Fruit fly (Drosophila melanogaster) whole organism, embryonic: ENCODE data around the gene rempA.

Experiments used
- Aef1 ChIP-seq: fragments of 200-800 bp; sonication (Bioruptor generic); IDR thresholded peaks from 3 replicates; pipeline ENCODE4 v1.3.6; 2022; ENCODE audit warnings: missing biosample characterization, missing genetic modification characterization
- Bgb ChIP-seq: fragments of 200-800 bp; sonication (Bioruptor generic); IDR thresholded peaks from 2 replicates; pipeline ENCODE4 v1.3.6; 2022; ENCODE audit warnings: missing biosample characterization, missing genetic modification characterization; ENCODE audit not compliant: partially characterized antibody
- C15 ChIP-seq: fragments of 200-800 bp; sonication (Bioruptor generic); IDR thresholded peaks from 3 replicates; pipeline ENCODE4 v1.3.6; 2022; ENCODE audit warnings: missing biosample characterization, missing genetic modification characterization
- CG10147 ChIP-seq: fragments of 200-800 bp; sonication (Bioruptor generic); optimal IDR thresholded peaks from 2 replicates; lab custom pipeline; 2019; ENCODE audit warnings: missing biosample characterization, mild to moderate bottlenecking, missing genetic modification characterization, moderate library complexity
- CG1024 ChIP-seq: fragments of 200-800 bp; sonication (Bioruptor generic); IDR thresholded peaks from 2 replicates; pipeline ENCODE4 v1.3.6; 2022; ENCODE audit warnings: missing biosample characterization, missing genetic modification characterization
- CG10267 ChIP-seq: fragments of 200-800 bp; sonication (Bioruptor generic); optimal IDR thresholded peaks from 2 replicates; lab custom pipeline; 2018; ENCODE audit warnings: missing biosample characterization, mild to moderate bottlenecking, missing genetic modification characterization, moderate library complexity
- CG10321 ChIP-seq: fragments of 200-800 bp; sonication (Bioruptor generic); IDR thresholded peaks from 2 replicates; pipeline ENCODE4 v1.3.6; 2022; ENCODE audit warnings: missing biosample characterization, missing genetic modification characterization
- CG10565 ChIP-seq: fragments of 200-800 bp; sonication (Bioruptor generic); optimal IDR thresholded peaks from 3 replicates; lab custom pipeline; 2016; ENCODE audit warnings: missing biosample characterization, mild to moderate bottlenecking, missing genetic modification characterization
- CG12155 ChIP-seq: fragments of 200-800 bp; sonication (Bioruptor generic); optimal IDR thresholded peaks from 3 replicates; lab custom pipeline; 2016; ENCODE audit warnings: missing biosample characterization, missing genetic modification characterization
- CG12219 ChIP-seq: fragments of 200-800 bp; sonication (Bioruptor generic); optimal IDR thresholded peaks from 3 replicates; lab custom pipeline; 2018; ENCODE audit warnings: missing biosample characterization, mild to moderate bottlenecking, missing genetic modification characterization
- CG12769 ChIP-seq: fragments of 200-800 bp; sonication (Bioruptor generic); optimal IDR thresholded peaks from 2 replicates; lab custom pipeline; 2019; ENCODE audit warnings: missing biosample characterization, mild to moderate bottlenecking, missing genetic modification characterization, moderate library complexity
- CG13123 ChIP-seq: fragments of 200-800 bp; sonication (Bioruptor generic); optimal IDR thresholded peaks from 2 replicates; lab custom pipeline; 2016; ENCODE audit warnings: missing biosample characterization, missing genetic modification characterization
- CG30431 ChIP-seq: fragments of 200-800 bp; sonication (Bioruptor generic); optimal IDR thresholded peaks from 2 replicates; lab custom pipeline; 2017; ENCODE audit warnings: missing biosample characterization, missing genetic modification characterization
- CG31224 ChIP-seq: fragments of 200-800 bp; sonication (Bioruptor generic); IDR thresholded peaks from 2 replicates; pipeline ENCODE4 v1.3.6; 2022; ENCODE audit warnings: missing biosample characterization, missing genetic modification characterization
- CG33213 ChIP-seq: fragments of 200-800 bp; sonication (Bioruptor generic); optimal IDR thresholded peaks from 3 replicates; lab custom pipeline; 2016; ENCODE audit warnings: missing biosample characterization, missing genetic modification characterization
- CG34376 ChIP-seq: fragments of 200-800 bp; sonication (Bioruptor generic); optimal IDR thresholded peaks from 2 replicates; lab custom pipeline; 2018; ENCODE audit warnings: missing biosample characterization, mild to moderate bottlenecking, missing genetic modification characterization
- CG3726 ChIP-seq: fragments of 200-800 bp; sonication (Bioruptor generic); IDR thresholded peaks from 3 replicates; pipeline ENCODE4, ENCODE4 v1.3.6; 2022; ENCODE audit warnings: missing biosample characterization, missing genetic modification characterization
- CG5180 ChIP-seq: fragments of 200-800 bp; sonication (Bioruptor generic); optimal IDR thresholded peaks from 3 replicates; lab custom pipeline; 2017; ENCODE audit warnings: missing biosample characterization, missing genetic modification characterization, mild to moderate bottlenecking, moderate library complexity, missing genetic modification reagents
- CG6689 ChIP-seq: fragments of 200-800 bp; sonication (Bioruptor generic); IDR thresholded peaks from 2 replicates; pipeline ENCODE4 v1.3.6; 2022; ENCODE audit warnings: missing biosample characterization, missing genetic modification characterization
- CG6854 ChIP-seq: fragments of 200-800 bp; sonication (Bioruptor generic); optimal IDR thresholded peaks from 3 replicates; lab custom pipeline; 2017; ENCODE audit warnings: missing biosample characterization, mild to moderate bottlenecking, missing genetic modification characterization
- CG7745 ChIP-seq: fragments of 200-800 bp; sonication (Bioruptor generic); optimal IDR thresholded peaks from 2 replicates; lab custom pipeline; 2018; ENCODE audit warnings: missing biosample characterization, mild to moderate bottlenecking, missing genetic modification characterization, moderate library complexity
- CG9797 ChIP-seq: fragments of 200-800 bp; sonication (Bioruptor generic); optimal IDR thresholded peaks from 3 replicates; lab custom pipeline; 2018; ENCODE audit warnings: missing biosample characterization, mild to moderate bottlenecking, missing genetic modification characterization
- CG9817 ChIP-seq: fragments of 200-800 bp; sonication (Bioruptor generic); optimal IDR thresholded peaks from 2 replicates; lab custom pipeline; 2018; ENCODE audit warnings: missing biosample characterization, mild to moderate bottlenecking, missing genetic modification characterization, moderate library complexity
- Chrac-16 ChIP-seq: fragments of 200-800 bp; sonication (Bioruptor generic); optimal IDR thresholded peaks from 3 replicates; lab custom pipeline; 2016; ENCODE audit warnings: missing biosample characterization, missing genetic modification characterization
- CrebB ChIP-seq: fragments of 200-800 bp; sonication (Bioruptor generic); optimal IDR thresholded peaks from 3 replicates; lab custom pipeline; 2018; ENCODE audit warnings: missing biosample characterization, mild to moderate bottlenecking, missing genetic modification characterization
- Dek ChIP-seq: fragments of 200-800 bp; sonication (Bioruptor generic); optimal IDR thresholded peaks from 3 replicates; lab custom pipeline; 2019; ENCODE audit warnings: missing biosample characterization, mild to moderate bottlenecking, missing genetic modification characterization, moderate library complexity
- Hr78 ChIP-seq, 2 experiments: fragments of 200-800 bp in 1 of 2; fragments of >200 bp in 1 of 2; sonication (Bioruptor generic) in 1 of 2; optimal IDR thresholded peaks; 2 replicates each; lab custom pipeline; 2017 to 2019; ENCODE audit warnings: missing biosample characterization in 2 of 2, missing genetic modification characterization in 2 of 2, mild to moderate bottlenecking in 1 of 2, moderate library complexity in 1 of 2
- Med ChIP-seq: fragments of 200-800 bp; sonication (Bioruptor generic); peaks from one replicate; lab custom pipeline; 2016; ENCODE audit warnings: missing biosample characterization, missing genetic modification characterization, mild to moderate bottlenecking, inconsistent platforms, moderate library complexity
- NC2α ChIP-seq: fragments of 200-800 bp; sonication (Bioruptor generic); optimal IDR thresholded peaks from 2 replicates; lab custom pipeline; 2016; ENCODE audit warnings: missing biosample characterization, missing genetic modification characterization
- Oaz ChIP-seq: fragments of 200-800 bp; sonication (Bioruptor generic); IDR thresholded peaks from 2 replicates; pipeline ENCODE4 v1.3.6; 2022; ENCODE audit warnings: missing biosample characterization, missing genetic modification characterization
- Poxn ChIP-seq: fragments of 200-800 bp; sonication (Bioruptor generic); IDR thresholded peaks from 2 replicates; pipeline ENCODE4 v1.3.6; 2022; ENCODE audit warnings: missing biosample characterization, missing genetic modification characterization
- Six4 ChIP-seq: fragments of 200-800 bp; sonication (Bioruptor generic); optimal IDR thresholded peaks from 2 replicates; lab custom pipeline; 2016; ENCODE audit warnings: missing biosample characterization, missing genetic modification characterization
- YL-1 ChIP-seq: fragments of 200-800 bp; sonication (Bioruptor generic); optimal IDR thresholded peaks from 3 replicates; lab custom pipeline; 2017; ENCODE audit warnings: missing biosample characterization, mild to moderate bottlenecking, missing genetic modification characterization
- amos ChIP-seq: fragments of 200-800 bp; sonication (Bioruptor generic); IDR thresholded peaks from 2 replicates; pipeline ENCODE4 v1.3.6; 2022; ENCODE audit warnings: missing biosample characterization, missing genetic modification characterization; ENCODE audit not compliant: partially characterized antibody
- ase ChIP-seq: fragments of 200-800 bp; sonication (Bioruptor generic); IDR thresholded peaks from 3 replicates; pipeline ENCODE4 v1.3.6; 2022; ENCODE audit warnings: missing biosample characterization, missing genetic modification characterization
- ato ChIP-seq: fragments of 200-800 bp; sonication (Bioruptor generic); IDR thresholded peaks from 2 replicates; pipeline ENCODE4 v1.3.6; 2022; ENCODE audit warnings: missing biosample characterization, missing genetic modification characterization; ENCODE audit not compliant: partially characterized antibody
- btn ChIP-seq: fragments of 200-800 bp; sonication (Bioruptor generic); optimal IDR thresholded peaks from 2 replicates; lab custom pipeline; 2016; ENCODE audit warnings: missing biosample characterization, missing genetic modification characterization
- cato ChIP-seq: fragments of 200-800 bp; sonication (Bioruptor generic); optimal IDR thresholded peaks from 2 replicates; lab custom pipeline; 2016; ENCODE audit warnings: missing biosample characterization, missing genetic modification characterization, borderline replicate concordance
- ftz-f1 ChIP-seq: fragments of 200-800 bp; sonication (Bioruptor generic); optimal IDR thresholded peaks from 2 replicates; lab custom pipeline; 2016; ENCODE audit warnings: missing biosample characterization, missing genetic modification characterization
- gsb ChIP-seq: fragments of 200-800 bp; sonication (Bioruptor generic); IDR thresholded peaks from 2 replicates; pipeline ENCODE4 v1.3.6; 2022; ENCODE audit warnings: missing biosample characterization, missing genetic modification characterization
- hkb ChIP-seq, 2 experiments: fragments of 200-800 bp in 1 of 2; fragments of >200 bp in 1 of 2; sonication (Bioruptor generic) in 1 of 2; IDR thresholded peaks in 1 of 2; optimal IDR thresholded peaks in 1 of 2; 2 replicates each; pipeline versions ENCODE4 v1.3.6 to Lab custom; 2017 to 2022; ENCODE audit warnings: missing biosample characterization in 1 of 2, missing genetic modification characterization in 1 of 2
- ken ChIP-seq: fragments of 200-800 bp; sonication (Bioruptor generic); IDR thresholded peaks from 3 replicates; pipeline ENCODE4 v1.3.6; 2022; ENCODE audit warnings: missing biosample characterization, missing genetic modification characterization
- lilli ChIP-seq: fragments of 200-800 bp; sonication (Bioruptor generic); optimal IDR thresholded peaks from 3 replicates; lab custom pipeline; 2016; ENCODE audit warnings: missing biosample characterization, missing genetic modification characterization
- maf-S ChIP-seq: fragments of 200-800 bp; sonication (Bioruptor generic); optimal IDR thresholded peaks from 2 replicates; lab custom pipeline; 2016; ENCODE audit warnings: missing biosample characterization, missing genetic modification characterization
- pb ChIP-seq: fragments of 200-800 bp; sonication (Bioruptor generic); optimal IDR thresholded peaks from 3 replicates; lab custom pipeline; 2016; ENCODE audit warnings: missing biosample characterization, missing genetic modification characterization
- pnt ChIP-seq: fragments of 200-800 bp; sonication (Bioruptor generic); optimal IDR thresholded peaks from 3 replicates; lab custom pipeline; 2016; ENCODE audit warnings: missing biosample characterization, missing genetic modification characterization
- ro ChIP-seq: fragments of 200-800 bp; sonication (Bioruptor generic); IDR thresholded peaks from 2 replicates; pipeline ENCODE4 v1.3.6; 2022; ENCODE audit warnings: missing biosample characterization, missing genetic modification characterization
- row ChIP-seq: fragments of 200-800 bp; sonication (Bioruptor generic); IDR thresholded peaks from 3 replicates; pipeline ENCODE4 v1.3.6; 2022; ENCODE audit warnings: missing biosample characterization, missing genetic modification characterization
- sens-2 ChIP-seq: fragments of 200-800 bp; sonication (Bioruptor generic); IDR thresholded peaks from 2 replicates; pipeline ENCODE4 v1.3.6; 2022; ENCODE audit warnings: missing biosample characterization, missing genetic modification characterization
- sqz ChIP-seq: fragments of 200-800 bp; sonication (Bioruptor generic); optimal IDR thresholded peaks from 3 replicates; lab custom pipeline; 2018; ENCODE audit warnings: missing biosample characterization, mild to moderate bottlenecking, missing genetic modification characterization
- z ChIP-seq: fragments of 200-800 bp; sonication (Bioruptor generic); IDR thresholded peaks from 3 replicates; pipeline ENCODE4 v1.3.6; 2022; ENCODE audit warnings: missing biosample characterization, missing genetic modification characterization

Gene rempA

DNA sequence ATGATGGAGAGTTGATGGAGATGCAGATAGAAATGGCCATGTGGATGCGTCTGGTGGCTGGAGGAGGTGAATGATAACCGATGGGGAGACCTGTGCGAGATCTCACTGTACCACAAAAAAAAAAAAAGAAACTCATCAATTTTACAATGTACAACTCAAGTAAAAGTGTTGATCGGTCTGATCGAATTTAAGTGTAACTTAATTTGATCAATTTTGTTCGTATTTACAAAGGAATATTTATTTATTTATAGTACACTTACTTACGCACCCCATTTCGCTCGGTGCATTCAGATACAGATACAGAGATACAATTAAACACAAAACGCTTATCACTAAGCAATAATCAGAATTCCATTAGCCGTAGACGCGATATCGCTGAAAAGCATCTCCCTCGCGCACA is 37.4 kb downstream of the rempA start (continued):
- no peak for TF ChIP-seq sqz (GFP tag; lab: Kevin White, UChicago)
- TF ChIP-seq lilli (GFP tag; lab: Kevin White, UChicago) = no peak
- TF ChIP-seq Med (GFP tag; lab: Kevin White, UChicago) = peak; percentile 16
- TF ChIP-seq CG3726 (GFP tag; lab: Robert Waterston, UW) = peak; percentile 42; the same call in 1 of the 3 replicates
- TF ChIP-seq Aef1 = no peak; the same call in 2 of the 3 replicates
- TF ChIP-seq CG6689 = peak; percentile 70
- no peak for TF ChIP-seq CG7745
- no peak for TF ChIP-seq amos (GFP tag; lab: Robert Waterston, UW)
- TF ChIP-seq maf-S (GFP tag; lab: Kevin White, UChicago) = no peak
- TF ChIP-seq sens-2 (GFP tag; lab: Robert Waterston, UW) = 0 out of 2 replicates have a peak, but pooled peaks have one; percentile 9
- TF ChIP-seq gsb = no peak
- TF ChIP-seq CG10267 (tag; lab: Kevin White, UChicago) = peak; percentile 55
- no peak for TF ChIP-seq CG6854 (GFP tag; lab: Kevin White, UChicago)
- TF ChIP-seq btn (GFP tag; lab: Kevin White, UChicago) = no peak
- no peak for TF ChIP-seq CG13123 (GFP tag; lab: Kevin White, UChicago)
- TF ChIP-seq C15 (GFP tag; lab: Robert Waterston, UW) = no peak
- TF ChIP-seq CrebB = no peak
- no peak for TF ChIP-seq CG10565 (GFP tag; lab: Kevin White, UChicago)
- TF ChIP-seq CG34376 (GFP tag; lab: Kevin White, UChicago) = no peak
- TF ChIP-seq CG9797 (GFP tag; lab: Kevin White, UChicago) = no peak
- peak; percentile 62; the same call in 2 of the 3 replicates for TF ChIP-seq row (GFP tag; lab: Robert Waterston, UW)
- peak; percentile 1 for TF ChIP-seq CG30431 (GFP tag; lab: Kevin White, UChicago)
- peak; percentile 10 for TF ChIP-seq pnt (GFP tag; lab: Kevin White, UChicago)
- TF ChIP-seq CG5180 (GFP tag; lab: Kevin White, UChicago) = no peak
- 0 out of 3 replicates have a peak, but pooled peaks have one; percentile 38 for TF ChIP-seq z
- peak; percentile 7 for TF ChIP-seq NC2α (GFP tag; lab: Kevin White, UChicago)
- no peak for TF ChIP-seq CG33213 (GFP tag; lab: Kevin White, UChicago)
- TF ChIP-seq Chrac-16 (GFP tag; lab: Kevin White, UChicago) = peak; percentile 52
- peak; percentile 60; the same call in 2 of the 3 replicates for TF ChIP-seq ase (GFP tag; lab: Robert Waterston, UW)
- TF ChIP-seq Hr78 (GFP tag; optimal IDR thresholded peaks at IDR 0.05; lab: Kevin White, UChicago) = no peak
- no peak for TF ChIP-seq Poxn (GFP tag; lab: Robert Waterston, UW)
- TF ChIP-seq CG10147 (GFP tag; lab: Kevin White, UChicago) = no peak
- no peak for TF ChIP-seq Dek
- TF ChIP-seq ato = no peak
- no peak for TF ChIP-seq ro (GFP tag; lab: Robert Waterston, UW)
- TF ChIP-seq CG12219 (GFP tag; lab: Kevin White, UChicago) = peak; percentile 46
- no peak for TF ChIP-seq CG12769 (tag; lab: Kevin White, UChicago)
- TF ChIP-seq ken (GFP tag; lab: Robert Waterston, UW) = peak; percentile 45; the same call in 1 of the 3 replicates
- no peak for TF ChIP-seq CG9817 (tag; lab: Kevin White, UChicago)
- TF ChIP-seq YL-1 (GFP tag; lab: Kevin White, UChicago) = no peak
- TF ChIP-seq Bgb (GFP tag; lab: Robert Waterston, UW) = no peak
- TF ChIP-seq cato (GFP tag; lab: Kevin White, UChicago) = no peak
- no peak for TF ChIP-seq ftz-f1 (GFP tag; lab: Kevin White, UChicago)
- no peak for TF ChIP-seq hkb (optimal IDR thresholded peaks at IDR 0.05; lab: Kevin White, UChicago)
- TF ChIP-seq hkb (GFP tag; IDR thresholded peaks at IDR 0.05; lab: Robert Waterston, UW) = peak; percentile 56
- TF ChIP-seq Six4 = no peak
- no peak for TF ChIP-seq pb
- TF ChIP-seq CG31224 (GFP tag; lab: Robert Waterston, UW) = no peak
- TF ChIP-seq CG1024 = no peak
- no peak for TF ChIP-seq CG12155 (GFP tag; lab: Kevin White, UChicago)
- TF ChIP-seq Oaz (GFP tag; lab: Robert Waterston, UW) = 0 out of 2 replicates have a peak, but pooled peaks have one; percentile 15
- no peak for TF ChIP-seq CG10321 (GFP tag; lab: Robert Waterston, UW)
